Fruit fly (Drosophila melanogaster): ENCODE data around the gene CG42564.

The CG42564 gene

dm6 chr3R:6345814-6346213 lies 28.5 kb upstream of the CG42564 start, which contains the start of the genes SmD2 and CG18048 (continued):
- peak; percentile 57; the same call in 1 of the 3 replicates for TF ChIP-seq hb (GFP tag; IDR thresholded peaks at IDR 0.05; ENCODE audit: partially characterized antibody)
- peak; percentile 27 for TF ChIP-seq sens (GFP tag)
- peak; percentile 30; the same call in 1 of the 2 replicates for TF ChIP-seq CG9932 (GFP tag; IDR thresholded peaks at IDR 0.05)
- TF ChIP-seq rib (GFP tag; IDR thresholded peaks at IDR 0.05) = no peak
- peak; percentile 59 for TF ChIP-seq CG2116 (GFP tag; optimal IDR thresholded peaks at IDR 0.05)
- TF ChIP-seq CG11504 (tag; optimal IDR thresholded peaks at IDR 0.05) = peak; percentile 38
- TF ChIP-seq CG12155 (GFP tag; optimal IDR thresholded peaks at IDR 0.05) = peak; percentile 12
- TF ChIP-seq Hr51 (GFP tag; optimal IDR thresholded peaks at IDR 0.05) = no peak
- peak; percentile 75 for TF ChIP-seq vnd (GFP tag; IDR thresholded peaks at IDR 0.05; ENCODE audit: partially characterized antibody)
- peak in 1 of 2 experiments; percentile 7 for TF ChIP-seq dpn (GFP tag; optimal IDR thresholded peaks at IDR 0.05)
- TF ChIP-seq Opbp (GFP tag; IDR thresholded peaks at IDR 0.05; ENCODE audit: partially characterized antibody) = peak; percentile 65; the same call in 1 of the 3 replicates

- TF ChIP-seq HLHmδ (GFP tag; optimal IDR thresholded peaks at IDR 0.05) = no peak
- TF ChIP-seq h (optimal IDR thresholded peaks at IDR 0.05) = no peak
- peak; percentile 19 for TF ChIP-seq gem (tag; optimal IDR thresholded peaks at IDR 0.05)
- 0 out of 2 replicates have a peak, but pooled peaks have one; percentile 12 for TF ChIP-seq inv (GFP tag; IDR thresholded peaks at IDR 0.05; ENCODE audit: partially characterized antibody)
- peak; percentile 6 for TF ChIP-seq CG10979 (tag; optimal IDR thresholded peaks at IDR 0.05)
- TF ChIP-seq CG13287 (GFP tag; IDR thresholded peaks at IDR 0.05; ENCODE audit: partially characterized antibody) = no peak
Observed at dm6 chr3R:6348943-6349342, 25.3 kb upstream of the CG42564 start, which contains the start of gene Hr83. Gene Hr83, plus strand, starts transcription at chr3R:6349243.

- no peak for TF ChIP-seq sisA (GFP tag; IDR thresholded peaks at IDR 0.05)
- TF ChIP-seq sug (tag; optimal IDR thresholded peaks at IDR 0.05) = no peak
- peak; percentile 95 for TF ChIP-seq CG13287 (GFP tag; IDR thresholded peaks at IDR 0.05; ENCODE audit: partially characterized antibody)
- peak; percentile 46 for TF ChIP-seq gem (tag; optimal IDR thresholded peaks at IDR 0.05)
- peak; percentile 39; the same call in 1 of the 2 replicates for TF ChIP-seq Adf1 (GFP tag; IDR thresholded peaks at IDR 0.05)
- peak; percentile 44 for TF ChIP-seq Sin3A (optimal IDR thresholded peaks at IDR 0.05)
- peak; percentile 96 for TF ChIP-seq CG6791 (GFP tag; IDR thresholded peaks at IDR 0.05; ENCODE audit: partially characterized antibody)
- TF ChIP-seq CG2712 (tag; optimal IDR thresholded peaks at IDR 0.05) = peak; percentile 36
- peak; percentile 93 for TF ChIP-seq ato (GFP tag; IDR thresholded peaks at IDR 0.05; ENCODE audit: partially characterized antibody)
- peak; percentile 64 for TF ChIP-seq Dp (GFP tag; optimal IDR thresholded peaks at IDR 0.05)
- TF ChIP-seq MESR4 (GFP tag; optimal IDR thresholded peaks at IDR 0.05) = peak; percentile 85
- peak; percentile 41 for TF ChIP-seq Nf-YC (tag; optimal IDR thresholded peaks at IDR 0.05)
- peak; percentile 74 for TF ChIP-seq row (GFP tag; IDR thresholded peaks at IDR 0.05)
- peak; percentile 95 for TF ChIP-seq vnd (GFP tag; IDR thresholded peaks at IDR 0.05; ENCODE audit: partially characterized antibody)
- peak; percentile 92 for TF ChIP-seq sna (GFP tag; IDR thresholded peaks at IDR 0.05; ENCODE audit: partially characterized antibody)
- TF ChIP-seq CHES-1-like (GFP tag; optimal IDR thresholded peaks at IDR 0.05) = peak; percentile 11
- TF ChIP-seq CG11560 (tag; IDR thresholded peaks at IDR 0.05) = peak; percentile 97
- no peak for TF ChIP-seq HLH3B (GFP tag; IDR thresholded peaks at IDR 0.05)
- peak; percentile 93 for TF ChIP-seq Dref (GFP tag; IDR thresholded peaks at IDR 0.05)
- TF ChIP-seq CG7963 (GFP tag; IDR thresholded peaks at IDR 0.05; ENCODE audit: partially characterized antibody) = peak; percentile 89
- peak; percentile 11 for TF ChIP-seq da (GFP tag; optimal IDR thresholded peaks at IDR 0.05)
- TF ChIP-seq tna (GFP tag; IDR thresholded peaks at IDR 0.05; ENCODE audit: partially characterized antibody) = peak; percentile 93
- peak; percentile 89; the same call in 2 of the 4 replicates for TF ChIP-seq chinmo (GFP tag; IDR thresholded peaks at IDR 0.05; ENCODE audit: partially characterized antibody)
- TF ChIP-seq pzg (GFP tag; optimal IDR thresholded peaks at IDR 0.05) = peak; percentile 77
- TF ChIP-seq Ravus (GFP tag; IDR thresholded peaks at IDR 0.05) = no peak
- TF ChIP-seq nerfin-2 (GFP tag; IDR thresholded peaks at IDR 0.05; ENCODE audit: partially characterized antibody) = peak; percentile 82
- peak; percentile 16 for TF ChIP-seq CG1529 (GFP tag; optimal IDR thresholded peaks at IDR 0.05)
- peak; percentile 33; the same call in 1 of the 2 replicates for TF ChIP-seq slbo (GFP tag; IDR thresholded peaks at IDR 0.05)
- TF ChIP-seq trem (tag; optimal IDR thresholded peaks at IDR 0.05) = peak; percentile 54
- TF ChIP-seq CG42726 (GFP tag; IDR thresholded peaks at IDR 0.05; ENCODE audit: partially characterized antibody) = peak; percentile 95
- no peak for TF ChIP-seq sr (GFP tag; IDR thresholded peaks at IDR 0.05)
- peak; percentile 4 for TF ChIP-seq CG11504 (tag; optimal IDR thresholded peaks at IDR 0.05)
- no peak for TF ChIP-seq CG18262 (tag; optimal IDR thresholded peaks at IDR 0.05)
Observed at dm6 chr3R:6350755-6351154, 23.5 kb upstream of the CG42564 start, which contains the start of gene Pak. Gene Pak, plus strand, starts transcription at chr3R:6350896.

Measured in whole organism, embryonic.